Worm (Caenorhabditis elegans): ENCODE results near the gene drap-1.

ce11 chrV:9713532-9713931 lies 16.4 kb upstream of the drap-1 start, which contains the start of gene F40F9.10:
- TF ChIP-seq cog-1 (tag; optimal IDR thresholded peaks at IDR 0.05) (no peak), ref-1 (GFP tag; conservative IDR thresholded peaks at IDR 0.05) (no peak), ztf-29 (GFP tag; IDR thresholded peaks at IDR 0.05) (no peak), ztf-23 (GFP tag; IDR thresholded peaks at IDR 0.05) (no peak), T22C8.4 (GFP tag; IDR thresholded peaks at IDR 0.05) (no peak), klf-2 (GFP tag; conservative IDR thresholded peaks at IDR 0.05) (no peak), flt-1 (GFP tag; IDR thresholded peaks at IDR 0.05) (no peak)

All from whole organism, midembryonic.